Worm (Caenorhabditis elegans): Measurements from ENCODE around the gene T11G6.4.

- TF ChIP-seq F52B5.7 (tag; optimal IDR thresholded peaks at IDR 0.05) (no peak), dpff-1 (tag; optimal IDR thresholded peaks at IDR 0.05) (no peak), ceh-100 (GFP tag; IDR thresholded peaks at IDR 0.05) (no peak), mel-28 (tag; optimal IDR thresholded peaks at IDR 0.05; ENCODE audit: borderline replicate concordance) (no peak), K12H6.12 (tag; optimal IDR thresholded peaks at IDR 0.05) (no peak), unc-62 (GFP tag; optimal IDR thresholded peaks at IDR 0.05) (no peak), snpc-3.4 (tag; optimal IDR thresholded peaks at IDR 0.05) (no peak), pha-4 (tag; optimal IDR thresholded peaks at IDR 0.05) (no peak), ets-4 (GFP tag; optimal IDR thresholded peaks at IDR 0.05) (no peak), ama-1 (optimal IDR thresholded peaks at IDR 0.05) (no peak), ama-1 (GFP tag; optimal IDR thresholded peaks at IDR 0.05) (no peak)
These were observed 40.9 kb downstream of the T11G6.4 start for ce11 chrIV:10810820-10811219.
